Fruit fly (Drosophila melanogaster) whole organism: Measurements from ENCODE around the gene Acbp5.

Source experiments
- EcR ChIP-seq, 2 experiments: fragments of >200 bp; optimal IDR thresholded peaks; 2 replicates each; lab custom pipeline; 2017; ENCODE audit warnings: missing biosample characterization in 2 of 2, missing genetic modification characterization in 2 of 2, missing genetic modification reagents in 2 of 2
- pan ChIP-seq: fragments of >200 bp; optimal IDR thresholded peaks from 2 replicates; lab custom pipeline; 2017
- psq ChIP-seq: fragments of >200 bp; optimal IDR thresholded peaks from 2 replicates; lab custom pipeline; 2017
- usp ChIP-seq: fragments of >200 bp; optimal IDR thresholded peaks from 2 replicates; lab custom pipeline; 2017; ENCODE audit warnings: missing biosample characterization, missing genetic modification characterization, mixed read lengths

DNA sequence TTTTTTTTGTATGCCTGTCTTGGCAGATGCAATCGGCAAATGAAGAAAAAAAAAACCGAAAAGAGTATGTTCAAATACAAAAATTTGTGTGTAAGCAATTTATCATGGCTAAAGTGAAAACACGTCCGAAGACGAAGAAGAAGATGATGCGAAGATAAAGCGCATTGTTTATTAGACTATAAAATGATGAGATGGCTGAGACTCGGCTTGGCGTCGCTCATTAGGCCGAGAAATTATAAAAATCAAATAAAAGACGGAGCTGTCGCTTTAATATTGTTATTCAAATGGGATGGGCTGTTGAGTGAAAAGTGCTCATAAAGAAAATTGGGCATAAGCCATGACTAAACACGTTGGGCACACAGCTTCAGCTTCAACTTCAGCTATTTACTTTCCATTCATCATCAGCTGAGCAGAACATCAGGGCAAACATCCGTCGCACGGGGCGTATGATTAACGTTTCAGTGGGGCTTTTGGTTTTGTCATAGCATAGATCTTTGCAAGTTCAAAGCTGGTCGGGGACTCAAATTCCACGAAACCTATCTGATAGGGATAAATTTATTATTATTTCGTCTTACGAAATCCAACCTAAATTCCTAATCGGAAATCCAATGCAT, 17.6 kb downstream of the Acbp5 start:
- TF ChIP-seq psq (lab: Kevin White, UChicago) (no peak), EcR (GFP tag; optimal IDR thresholded peaks at IDR 0.05; lab: Kevin White, UChicago) (no peak), usp (no peak), pan (lab: Kevin White, UChicago) (no peak)
